Worm (Caenorhabditis elegans): ENCODE results near the gene sek-5.
A peak's percentile ranks its signal among the peaks of the same experiment; 100 is the strongest.

The sek-5 gene

ce11 chrX:5336498-5336897 lies 40.9 kb upstream of the sek-5 start (continued):
- TF ChIP-seq nhr-48 (tag; optimal IDR thresholded peaks at IDR 0.05) (peak; percentile 28), hmg-1.1 (GFP tag; IDR thresholded peaks at IDR 0.05) (peak; percentile 85), hlh-11 (tag; optimal IDR thresholded peaks at IDR 0.05) (peak; percentile 89), fkh-10 (GFP tag; optimal IDR thresholded peaks at IDR 0.05) (peak; percentile 10), nhr-102 (tag; optimal IDR thresholded peaks at IDR 0.05) (peak; percentile 23), unc-62 (GFP tag; optimal IDR thresholded peaks at IDR 0.05 in 1 of 2) (peak in 1 of 2 experiments; percentile 95), unc-62 (tag; optimal IDR thresholded peaks at IDR 0.05) (no peak), ztf-11 (tag; optimal IDR thresholded peaks at IDR 0.05) (no peak), nhr-28 (tag; optimal IDR thresholded peaks at IDR 0.05) (peak; percentile 86), R02D3.7 (tag; optimal IDR thresholded peaks at IDR 0.05) (no peak), spr-1 (tag; optimal IDR thresholded peaks at IDR 0.05) (peak; percentile 21), rbr-2 (tag; optimal IDR thresholded peaks at IDR 0.05) (peak; percentile 77), mdl-1 (tag; optimal IDR thresholded peaks at IDR 0.05) (peak; percentile 46 to 92), nhr-10 (tag; optimal IDR thresholded peaks at IDR 0.05) (peak; percentile 47), snpc-1.2 (GFP tag; IDR thresholded peaks at IDR 0.05) (no peak), dmd-6 (GFP tag; IDR thresholded peaks at IDR 0.05) (peak; percentile 67), skn-1 (tag; optimal IDR thresholded peaks at IDR 0.05) (no peak), aha-1 (tag) (peak; percentile 93)

ce11 chrX:5337959-5338358 lies 39.4 kb upstream of the sek-5 start, which contains the start of gene C26B9.3:
Gene C26B9.3 (plus strand): TSS chrX:5338301.
- TF ChIP-seq mdl-1 (tag; optimal IDR thresholded peaks at IDR 0.05) (peak in 1 of 2 experiments; percentile 36), spr-1 (tag; optimal IDR thresholded peaks at IDR 0.05) (peak; percentile 7), dmd-9 (GFP tag; IDR thresholded peaks at IDR 0.05) (no peak), nhr-48 (tag; optimal IDR thresholded peaks at IDR 0.05) (no peak), aha-1 (tag) (no peak), skn-1 (tag; optimal IDR thresholded peaks at IDR 0.05) (no peak), lin-13 (GFP tag; optimal IDR thresholded peaks at IDR 0.05) (no peak), zip-2 (tag; optimal IDR thresholded peaks at IDR 0.05) (no peak), ceh-62 (tag; optimal IDR thresholded peaks at IDR 0.05) (no peak), nhr-28 (tag; optimal IDR thresholded peaks at IDR 0.05) (peak; percentile 8), hlh-11 (tag; optimal IDR thresholded peaks at IDR 0.05) (peak; percentile 41), mxl-3 (GFP tag; optimal IDR thresholded peaks at IDR 0.05) (peak; percentile 68)

- no peak for TF ChIP-seq nhr-77 (tag; optimal IDR thresholded peaks at IDR 0.05)
- TF ChIP-seq skn-1 (tag; optimal IDR thresholded peaks at IDR 0.05), result no peak
- no peak for TF ChIP-seq R02D3.7 (tag; optimal IDR thresholded peaks at IDR 0.05)
- no peak for TF ChIP-seq ZK546.5 (tag; optimal IDR thresholded peaks at IDR 0.05)
- no peak for TF ChIP-seq spr-3 (GFP tag; optimal IDR thresholded peaks at IDR 0.05)
- TF ChIP-seq nhr-48 (tag; optimal IDR thresholded peaks at IDR 0.05), result peak; percentile 48
- no peak for TF ChIP-seq ama-1 (optimal IDR thresholded peaks at IDR 0.05)
- TF ChIP-seq arid-1 (GFP tag; conservative IDR thresholded peaks at IDR 0.05), result no peak
- peak; percentile 90 for TF ChIP-seq aha-1 (tag)
- no peak for TF ChIP-seq pha-4 (GFP tag; IDR thresholded peaks at IDR 0.05)
- TF ChIP-seq pha-4 (tag; optimal IDR thresholded peaks at IDR 0.05), result no peak
- TF ChIP-seq Y5F2A.4 (GFP tag; optimal IDR thresholded peaks at IDR 0.05), result no peak
- no peak for TF ChIP-seq jun-1 (tag; optimal IDR thresholded peaks at IDR 0.05)
- no peak for TF ChIP-seq daf-12 (tag; optimal IDR thresholded peaks at IDR 0.05)
- peak in 1 of 2 experiments; percentile 71 for TF ChIP-seq mdl-1 (tag; optimal IDR thresholded peaks at IDR 0.05)
- TF ChIP-seq unc-62 (GFP tag; optimal IDR thresholded peaks at IDR 0.05 in 1 of 2), result peak in 1 of 2 experiments; percentile 78
- no peak for TF ChIP-seq unc-62 (tag; optimal IDR thresholded peaks at IDR 0.05)
- no peak for TF ChIP-seq F26F4.8 (GFP tag; conservative IDR thresholded peaks at IDR 0.05)
- no peak for TF ChIP-seq D1046.2 (GFP tag; IDR thresholded peaks at IDR 0.05)
- no peak for TF ChIP-seq hif-1 (tag; optimal IDR thresholded peaks at IDR 0.05)
- no peak for TF ChIP-seq snpc-4 (tag; optimal IDR thresholded peaks at IDR 0.05)
- no peak for TF ChIP-seq sdz-12 (GFP tag; optimal IDR thresholded peaks at IDR 0.05)
- TF ChIP-seq unc-39 (tag; optimal IDR thresholded peaks at IDR 0.05), result no peak
- no peak for TF ChIP-seq dpl-1 (GFP tag; optimal IDR thresholded peaks at IDR 0.05)
- TF ChIP-seq lin-38 (GFP tag; IDR thresholded peaks at IDR 0.05), result no peak
- no peak for TF ChIP-seq fos-1 (tag; optimal IDR thresholded peaks at IDR 0.05)
- no peak for TF ChIP-seq ceh-32 (tag; optimal IDR thresholded peaks at IDR 0.05; ENCODE audit: poor library complexity)
- no peak for TF ChIP-seq saeg-2 (GFP tag; IDR thresholded peaks at IDR 0.05)
- no peak for TF ChIP-seq cey-2 (tag; optimal IDR thresholded peaks at IDR 0.05; ENCODE audit: borderline replicate concordance, insufficient read depth)
- peak; percentile 27 for TF ChIP-seq hlh-11 (tag; optimal IDR thresholded peaks at IDR 0.05)
- no peak for TF ChIP-seq madf-9 (GFP tag; conservative IDR thresholded peaks at IDR 0.05)
- peak; percentile 0 for TF ChIP-seq mxl-3 (GFP tag; optimal IDR thresholded peaks at IDR 0.05)
- no peak for TF ChIP-seq zfp-3 (GFP tag; conservative IDR thresholded peaks at IDR 0.05)
- no peak for TF ChIP-seq lin-29 (GFP tag; IDR thresholded peaks at IDR 0.05)
Observed at ce11 chrX:5339357-5339756, 38.0 kb upstream of the sek-5 start.

Measured in whole organism, L4 larva.